Fruit fly (Drosophila melanogaster) whole organism, prepupa: ENCODE results near the gene CG4887.
A peak's percentile ranks its signal among the peaks of the same experiment; 100 is the strongest.

Experiments used
- CG6163 ChIP-seq: fragments of 200-800 bp; sonication (Bioruptor generic); IDR thresholded peaks from 3 replicates; pipeline ENCODE4 v1.3.6; 2022; ENCODE audit warnings: missing biosample characterization, missing genetic modification characterization
- Eip78C ChIP-seq: fragments of 200-800 bp; sonication (Bioruptor generic); peaks from one replicate; lab custom pipeline; 2016; ENCODE audit warnings: missing biosample characterization, missing genetic modification characterization
- Ets96B ChIP-seq: fragments of 200-800 bp; optimal IDR thresholded peaks from 2 replicates; lab custom pipeline; 2019; ENCODE audit warnings: missing biosample characterization, mild to moderate bottlenecking, missing genetic modification characterization, moderate library complexity
- Hr39 ChIP-seq: fragments of 200-800 bp; sonication (Bioruptor generic); optimal IDR thresholded peaks from 2 replicates; lab custom pipeline; 2016; ENCODE audit warnings: missing biosample characterization, missing genetic modification characterization
- Smox ChIP-seq: fragments of 200-800 bp; sonication (Bioruptor generic); optimal IDR thresholded peaks from 3 replicates; lab custom pipeline; 2016; ENCODE audit warnings: missing biosample characterization, missing genetic modification characterization
- Sox102F ChIP-seq: fragments of 200-800 bp; sonication (Bioruptor generic); optimal IDR thresholded peaks from 2 replicates; lab custom pipeline; 2016; ENCODE audit warnings: missing biosample characterization, mild to moderate bottlenecking, missing genetic modification characterization
- dac ChIP-seq: fragments of 200-800 bp; sonication (Bioruptor generic); optimal IDR thresholded peaks from 2 replicates; lab custom pipeline; 2017; ENCODE audit warnings: missing biosample characterization, mild to moderate bottlenecking, missing genetic modification characterization

DNA sequence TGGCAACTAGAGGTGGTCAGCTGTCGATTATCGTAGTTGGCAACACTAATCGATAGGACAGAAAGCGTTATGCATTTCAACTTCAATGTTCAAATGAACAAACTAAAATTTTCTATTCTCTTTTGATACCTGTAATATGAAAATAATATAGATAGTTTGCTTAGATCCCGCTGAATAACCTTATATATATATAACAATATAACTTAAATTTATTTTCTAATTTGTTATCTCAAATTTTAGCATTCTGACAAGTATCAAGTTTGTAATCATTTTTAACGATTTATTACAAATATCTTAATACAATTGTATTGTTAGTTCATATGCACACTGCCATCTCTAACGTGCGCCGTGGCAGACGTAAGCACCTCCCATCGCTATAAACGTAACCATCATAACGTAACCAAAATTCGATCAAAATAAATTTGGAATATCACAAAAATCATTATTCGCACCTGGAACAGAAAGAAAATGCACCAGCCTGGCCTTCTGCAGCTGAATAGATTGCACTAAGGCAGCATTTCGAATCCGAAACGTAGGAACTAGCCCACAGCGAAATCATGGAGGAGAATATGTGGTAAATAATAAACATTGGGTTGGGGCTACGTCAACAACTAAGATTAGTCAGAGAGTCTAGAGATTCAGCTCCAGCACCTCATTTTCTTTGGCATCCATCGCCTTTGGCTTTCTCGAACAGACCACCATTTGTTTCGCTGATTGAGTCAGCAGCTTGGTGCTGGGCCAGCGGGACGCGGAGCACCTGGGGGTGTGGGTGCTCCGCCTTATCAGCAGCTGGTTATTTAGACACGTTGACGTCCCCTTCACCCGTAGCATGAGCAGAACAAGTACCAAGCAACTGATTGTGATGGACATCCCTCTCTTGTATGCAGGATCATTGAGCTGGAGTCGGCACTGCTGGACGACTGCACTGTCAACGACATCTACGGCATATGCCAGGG, 43.6 kb upstream of the CG4887 start, which contains the start of the genes Pino and TBC1D23:
- TF ChIP-seq Hr39 (GFP tag; lab: Kevin White, UChicago) (peak; percentile 67), Smox (GFP tag; lab: Kevin White, UChicago) (no peak), dac (GFP tag; lab: Kevin White, UChicago) (peak; percentile 19), Sox102F (GFP tag; lab: Kevin White, UChicago) (peak; percentile 45), Eip78C (peak; percentile 78), Ets96B (tag; lab: Kevin White, UChicago) (peak; percentile 65), CG6163 (GFP tag; lab: Robert Waterston, UW) (peak; percentile 71)
